Worm (Caenorhabditis elegans) whole organism, L4/young adult: ENCODE results near the gene C55C3.7.

Source experiments
- W03F9.2 ChIP-seq: fragments of 150-350 bp; optimal IDR thresholded peaks from 2 replicates; lab custom pipeline; 2014; ENCODE audit warnings: missing biosample characterization, missing genetic modification characterization
- dao-5 ChIP-seq: sonication (generic microtip); optimal IDR thresholded peaks from 2 replicates; lab custom pipeline; 2016; ENCODE audit warnings: missing genotype, missing genetic modification characterization, moderate library complexity, missing compliant biosample characterization
- him-1 ChIP-seq: sonication (generic microtip); optimal IDR thresholded peaks from 2 replicates; lab custom pipeline; 2016; ENCODE audit warnings: missing genotype, missing genetic modification reagents, missing genetic modification characterization, missing compliant biosample characterization

ce11 chrIV:5725300-5725699 is 42.9 kb upstream of the C55C3.7 start, which contains the start of gene H35B03.1:
- TF ChIP-seq dao-5 (tag; lab: Kevin White, UChicago) (no peak), him-1 (tag; lab: Kevin White, UChicago) (no peak), W03F9.2 (tag; lab: Kevin White, UChicago) (no peak)
